Worm (Caenorhabditis elegans): ENCODE data around the gene nhr-237.

The nhr-237 gene

DNA sequence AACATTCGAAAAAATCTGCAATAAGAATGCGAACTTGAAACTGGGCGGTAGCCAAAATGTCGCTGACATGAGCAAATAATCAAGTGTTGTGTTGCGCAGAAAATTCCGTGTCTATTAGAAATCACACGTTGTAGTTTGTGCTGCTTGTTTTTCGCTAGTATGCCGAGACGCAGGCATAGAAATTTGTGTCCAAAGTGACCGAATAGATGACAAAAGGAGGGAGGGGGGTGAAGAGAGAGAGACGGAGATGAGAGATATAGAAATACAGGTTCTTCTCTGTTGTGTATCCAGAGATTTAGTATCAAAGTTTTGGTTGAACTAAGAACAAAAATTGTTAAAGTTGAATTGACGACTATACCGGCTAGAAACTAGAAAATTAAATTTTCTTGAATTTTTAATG is 649 bp upstream of the nhr-237 start (continued):
- peak; percentile 23 for TF ChIP-seq mxl-3 (GFP tag; optimal IDR thresholded peaks at IDR 0.05)
- TF ChIP-seq T26A8.4 (GFP tag; IDR thresholded peaks at IDR 0.05): no peak
- no peak for TF ChIP-seq ceh-20 (GFP tag; IDR thresholded peaks at IDR 0.05)
- no peak for TF ChIP-seq D1046.2 (GFP tag; IDR thresholded peaks at IDR 0.05)
- peak; percentile 40 for TF ChIP-seq hlh-11 (tag; optimal IDR thresholded peaks at IDR 0.05)
- no peak for TF ChIP-seq ZK337.2 (GFP tag; IDR thresholded peaks at IDR 0.05)
- no peak for TF ChIP-seq Y48G9A.11 (GFP tag; IDR thresholded peaks at IDR 0.05)
- no peak for TF ChIP-seq fkh-10 (GFP tag; optimal IDR thresholded peaks at IDR 0.05)
- no peak for TF ChIP-seq mxl-2 (GFP tag; conservative IDR thresholded peaks at IDR 0.05)
- peak; percentile 55 for TF ChIP-seq hlh-30 (tag; optimal IDR thresholded peaks at IDR 0.05; ENCODE audit: insufficient read depth)
- TF ChIP-seq vab-7 (GFP tag; IDR thresholded peaks at IDR 0.05): no peak
- no peak for TF ChIP-seq zip-11 (GFP tag; IDR thresholded peaks at IDR 0.05)
- no peak for TF ChIP-seq F44E2.7 (GFP tag; IDR thresholded peaks at IDR 0.05)
- TF ChIP-seq Y5F2A.4 (GFP tag; optimal IDR thresholded peaks at IDR 0.05): no peak
- no peak for TF ChIP-seq snpc-4 (tag; optimal IDR thresholded peaks at IDR 0.05)
- no peak for TF ChIP-seq F10B5.3 (tag; optimal IDR thresholded peaks at IDR 0.05)
- no peak for TF ChIP-seq fos-1 (tag; optimal IDR thresholded peaks at IDR 0.05)
- no peak for TF ChIP-seq nhr-237 (tag; optimal IDR thresholded peaks at IDR 0.05)
- TF ChIP-seq ceh-62 (tag; optimal IDR thresholded peaks at IDR 0.05): no peak
- TF ChIP-seq lin-1 (GFP tag; IDR thresholded peaks at IDR 0.05): no peak
- no peak for TF ChIP-seq spr-3 (GFP tag; optimal IDR thresholded peaks at IDR 0.05)
- TF ChIP-seq ceh-44 (GFP tag; IDR thresholded peaks at IDR 0.05): no peak
- TF ChIP-seq daf-8 (GFP tag; IDR thresholded peaks at IDR 0.05): no peak
- TF ChIP-seq madf-9 (GFP tag; conservative IDR thresholded peaks at IDR 0.05): no peak
- no peak for TF ChIP-seq php-3 (GFP tag; IDR thresholded peaks at IDR 0.05)
- TF ChIP-seq nhr-76 (tag; optimal IDR thresholded peaks at IDR 0.05): no peak
- no peak for TF ChIP-seq nhr-6 (tag; optimal IDR thresholded peaks at IDR 0.05)
- no peak for TF ChIP-seq lin-29 (GFP tag; IDR thresholded peaks at IDR 0.05)
- TF ChIP-seq spr-1 (tag; optimal IDR thresholded peaks at IDR 0.05): no peak
- peak; percentile 71; the same call in 1 of the 2 replicates for TF ChIP-seq nhr-42 (GFP tag; IDR thresholded peaks at IDR 0.05)
- TF ChIP-seq egl-43 (GFP tag; IDR thresholded peaks at IDR 0.05): no peak
- no peak for TF ChIP-seq ctbp-1 (GFP tag; IDR thresholded peaks at IDR 0.05)
- peak; percentile 23 for TF ChIP-seq mep-1 (tag; optimal IDR thresholded peaks at IDR 0.05)
- TF ChIP-seq tag-97 (GFP tag; IDR thresholded peaks at IDR 0.05): no peak
- TF ChIP-seq nhr-77 (tag; optimal IDR thresholded peaks at IDR 0.05): peak; percentile 95
- no peak for TF ChIP-seq dmd-8 (GFP tag; IDR thresholded peaks at IDR 0.05)
- TF ChIP-seq skn-1 (tag; optimal IDR thresholded peaks at IDR 0.05): no peak
- no peak for TF ChIP-seq nhr-48 (tag; optimal IDR thresholded peaks at IDR 0.05)
- TF ChIP-seq ceh-32 (tag; optimal IDR thresholded peaks at IDR 0.05; ENCODE audit: poor library complexity): no peak
- TF ChIP-seq nhr-111 (GFP tag; optimal IDR thresholded peaks at IDR 0.05): no peak
- no peak for TF ChIP-seq nhr-41 (GFP tag; IDR thresholded peaks at IDR 0.05)
- no peak for TF ChIP-seq dmd-9 (GFP tag; IDR thresholded peaks at IDR 0.05)
- no peak for TF ChIP-seq F49E8.2 (tag; optimal IDR thresholded peaks at IDR 0.05; ENCODE audit: borderline replicate concordance)
- TF ChIP-seq gei-8 (GFP tag; optimal IDR thresholded peaks at IDR 0.05): no peak
- no peak for TF ChIP-seq lin-15B (tag; optimal IDR thresholded peaks at IDR 0.05)
- TF ChIP-seq T20F7.1 (GFP tag; optimal IDR thresholded peaks at IDR 0.05): no peak
- TF ChIP-seq daf-12 (tag; optimal IDR thresholded peaks at IDR 0.05): no peak
- TF ChIP-seq dpl-1 (GFP tag; optimal IDR thresholded peaks at IDR 0.05): no peak
- no peak for TF ChIP-seq lin-38 (GFP tag; IDR thresholded peaks at IDR 0.05)
- TF ChIP-seq duxl-1 (tag; optimal IDR thresholded peaks at IDR 0.05; ENCODE audit: poor library complexity): no peak
- TF ChIP-seq zfp-2 (tag; optimal IDR thresholded peaks at IDR 0.05): no peak
- no peak for TF ChIP-seq zip-2 (tag; optimal IDR thresholded peaks at IDR 0.05)
- TF ChIP-seq egl-27 (tag; optimal IDR thresholded peaks at IDR 0.05): no peak

Measured in whole organism, L4 larva.